Fruit fly (Drosophila melanogaster) whole organism, embryonic: Measurements from ENCODE around the gene CHKov1.

Experiments
- CG10209 ChIP-seq: fragments of 200-800 bp; sonication (Bioruptor generic); optimal IDR thresholded peaks from 3 replicates; lab custom pipeline; 2017; ENCODE audit warnings: missing biosample characterization, mild to moderate bottlenecking, missing genetic modification characterization, missing genetic modification reagents
- CG1024 ChIP-seq: fragments of 200-800 bp; sonication (Bioruptor generic); IDR thresholded peaks from 2 replicates; pipeline ENCODE4 v1.3.6; 2022; ENCODE audit warnings: missing biosample characterization, missing genetic modification characterization
- CG15696 ChIP-seq: fragments of 200-800 bp; sonication (Bioruptor generic); optimal IDR thresholded peaks from 2 replicates; lab custom pipeline; 2019; ENCODE audit warnings: missing biosample characterization, mild to moderate bottlenecking, missing genetic modification characterization, moderate library complexity
- CG3163 ChIP-seq: fragments of 200-800 bp; sonication (Bioruptor generic); optimal IDR thresholded peaks from 3 replicates; lab custom pipeline; 2016; ENCODE audit warnings: missing biosample characterization, missing genetic modification characterization
- CG3281 ChIP-seq: fragments of 200-800 bp; sonication (Bioruptor generic); optimal IDR thresholded peaks from 3 replicates; lab custom pipeline; 2017; ENCODE audit warnings: missing biosample characterization, mild to moderate bottlenecking, missing genetic modification characterization
- CG34224 ChIP-seq: fragments of 200-800 bp; sonication (Bioruptor generic); IDR thresholded peaks from 3 replicates; pipeline ENCODE4 v1.3.6; 2022; ENCODE audit warnings: missing biosample characterization, missing genetic modification characterization; ENCODE audit not compliant: partially characterized antibody
- CG4424 ChIP-seq: fragments of 200-800 bp; sonication (Bioruptor generic); optimal IDR thresholded peaks from 3 replicates; lab custom pipeline; 2016; ENCODE audit warnings: missing biosample characterization, missing genetic modification characterization
- CG9932 ChIP-seq: fragments of 200-800 bp; sonication (Bioruptor generic); IDR thresholded peaks from 2 replicates; pipeline ENCODE4 v1.3.6; 2022; ENCODE audit warnings: missing biosample characterization, missing genetic modification characterization
- Drgx ChIP-seq: fragments of 200-800 bp; sonication (Bioruptor generic); IDR thresholded peaks from 2 replicates; pipeline ENCODE4 v1.3.6; 2022; ENCODE audit warnings: missing biosample characterization, missing genetic modification characterization
- E2f2 ChIP-seq: fragments of 200-800 bp; sonication (Bioruptor generic); IDR thresholded peaks from 2 replicates; pipeline ENCODE4 v1.3.6; 2022; ENCODE audit warnings: missing biosample characterization, missing genetic modification characterization
- org-1 ChIP-seq: fragments of 200-800 bp; sonication (Bioruptor generic); optimal IDR thresholded peaks from 2 replicates; lab custom pipeline; 2017; ENCODE audit warnings: missing biosample characterization, missing genetic modification characterization
- pan ChIP-seq, 4 experiments: fragments of >200 bp in 3 of 4; fragments of 200-800 bp in 1 of 4; sonication (Bioruptor generic) in 1 of 4; optimal IDR thresholded peaks in 3 of 4; IDR thresholded peaks in 1 of 4; 2 replicates each; pipeline versions ENCODE4 v1.3.6 to Lab custom; 2017 to 2022; ENCODE audit warnings: missing biosample characterization in 2 of 4, missing genetic modification characterization in 2 of 4, mixed read lengths in 1 of 4
- sr ChIP-seq: fragments of 200-800 bp; sonication (Bioruptor generic); IDR thresholded peaks from 3 replicates; pipeline ENCODE4 v1.3.6; 2022; ENCODE audit warnings: missing biosample characterization, missing genetic modification characterization

DNA sequence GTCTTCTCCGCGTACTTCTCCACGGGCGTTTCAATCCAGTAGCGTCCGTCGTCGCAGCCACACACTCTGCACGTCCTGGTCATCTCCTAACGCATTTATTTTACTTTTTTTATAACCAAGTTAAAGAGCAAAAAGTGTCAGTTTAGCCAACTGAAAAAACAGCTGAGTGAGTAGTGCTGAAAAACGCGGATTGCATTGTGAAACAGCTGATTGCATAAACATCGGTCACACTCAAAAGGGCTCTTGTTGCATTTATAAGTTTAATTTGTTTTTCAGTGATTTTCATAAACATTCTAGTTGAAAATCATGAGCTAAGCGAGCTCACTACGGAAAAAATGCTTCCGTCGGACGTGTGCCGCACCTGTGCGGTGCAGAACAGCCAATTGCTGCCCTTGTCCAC is 5.9 kb upstream of the CHKov1 start, which contains the start of the genes CG10669 and CG11902:
- TF ChIP-seq CG4424 (GFP tag; lab: Kevin White, UChicago): no peak
- TF ChIP-seq E2f2 (GFP tag; lab: Robert Waterston, UW): no peak
- TF ChIP-seq CG9932: no peak
- no peak for TF ChIP-seq pan (optimal IDR thresholded peaks at IDR 0.05; lab: Kevin White, UChicago)
- no peak for TF ChIP-seq pan (GFP tag; optimal IDR thresholded peaks at IDR 0.05 in 1 of 2, IDR thresholded peaks at IDR 0.05 in 1 of 2)
- TF ChIP-seq sr: no peak
- TF ChIP-seq org-1 (GFP tag; lab: Kevin White, UChicago): no peak
- TF ChIP-seq CG34224 (GFP tag; lab: Robert Waterston, UW): no peak
- no peak for TF ChIP-seq Drgx (GFP tag; lab: Robert Waterston, UW)
- TF ChIP-seq CG10209 (GFP tag; lab: Kevin White, UChicago): no peak
- no peak for TF ChIP-seq CG15696
- TF ChIP-seq CG3163 (GFP tag; lab: Kevin White, UChicago): no peak
- TF ChIP-seq CG3281 (GFP tag; lab: Kevin White, UChicago): no peak
- TF ChIP-seq CG1024 (GFP tag; lab: Robert Waterston, UW): no peak
